Worm (Caenorhabditis elegans) whole organism, midembryonic: ENCODE data around the gene C13F10.7.

Experiments
- T22C8.4 ChIP-seq: fragments of 200-800 bp; sonication (Bioruptor generic); IDR thresholded peaks from 2 replicates; pipeline ENCODE4 v1.3.6; 2022; ENCODE audit warnings: missing genetic modification characterization, missing compliant biosample characterization
- cog-1 ChIP-seq: sonication (generic microtip); optimal IDR thresholded peaks from 2 replicates; lab custom pipeline; 2016; ENCODE audit warnings: missing genetic modification characterization, missing compliant biosample characterization
- flt-1 ChIP-seq: fragments of 200-800 bp; sonication (Bioruptor generic); IDR thresholded peaks from 2 replicates; pipeline ENCODE4 v1.3.6; 2022; ENCODE audit warnings: missing genetic modification characterization, missing compliant biosample characterization
- klf-2 ChIP-seq: fragments of 200-800 bp; sonication (Bioruptor generic); conservative IDR thresholded peaks from 2 replicates; pipeline ENCODE4 v1.3.6; 2022; ENCODE audit warnings: missing genetic modification reagents, missing genetic modification characterization, missing compliant biosample characterization
- med-1 ChIP-seq: sonication (generic microtip); optimal IDR thresholded peaks from 2 replicates; lab custom pipeline; 2017; ENCODE audit warnings: missing genetic modification characterization, mild to moderate bottlenecking, missing compliant biosample characterization, antibody characterized with exemption, missing genetic modification reagents; ENCODE audit not compliant: insufficient read depth
- ref-1 ChIP-seq: fragments of 200-800 bp; sonication (Bioruptor generic); conservative IDR thresholded peaks from 2 replicates; pipeline ENCODE4 v1.3.6; 2022; ENCODE audit warnings: missing genetic modification reagents, missing genetic modification characterization, missing compliant biosample characterization
- tab-1 ChIP-seq: fragments of 200-800 bp; sonication (Bioruptor generic); IDR thresholded peaks from 2 replicates; pipeline ENCODE4 v1.3.6; 2022; ENCODE audit warnings: missing genetic modification characterization, missing compliant biosample characterization
- ztf-23 ChIP-seq: fragments of 200-800 bp; sonication (Bioruptor generic); IDR thresholded peaks from 2 replicates; pipeline ENCODE4 v1.3.6; 2022; ENCODE audit warnings: missing genetic modification reagents, missing genetic modification characterization, missing compliant biosample characterization
- ztf-29 ChIP-seq: fragments of 200-800 bp; sonication (Bioruptor generic); IDR thresholded peaks from 2 replicates; pipeline ENCODE4 v1.3.6; 2022; ENCODE audit warnings: missing genetic modification reagents, missing genetic modification characterization, missing compliant biosample characterization

C13F10.7 gene

ce11 chrV:7218988-7219387, 4.1 kb downstream of the C13F10.7 start, which contains the start of gene C13F10.5:
C13F10.5 (minus strand) TSS chrV:7219088.
- no peak for TF ChIP-seq T22C8.4 (GFP tag; lab: Robert Waterston, UW)
- no peak for TF ChIP-seq med-1 (GFP tag; lab: Kevin White, UChicago)
- no peak for TF ChIP-seq ref-1 (GFP tag; lab: Robert Waterston, UW)
- TF ChIP-seq cog-1 (tag; lab: Kevin White, UChicago) = no peak
- no peak for TF ChIP-seq ztf-29 (GFP tag; lab: Robert Waterston, UW)
- TF ChIP-seq klf-2 (GFP tag; lab: Robert Waterston, UW) = no peak

ce11 chrV:7216016-7216415, 7.0 kb downstream of the C13F10.7 start:
- TF ChIP-seq flt-1 = no peak
- no peak for TF ChIP-seq T22C8.4 (GFP tag; lab: Robert Waterston, UW)
- no peak for TF ChIP-seq ztf-29 (GFP tag; lab: Robert Waterston, UW)
- TF ChIP-seq tab-1 (GFP tag; lab: Robert Waterston, UW) = no peak
- TF ChIP-seq med-1 (GFP tag; lab: Kevin White, UChicago) = no peak
- TF ChIP-seq klf-2 (GFP tag; lab: Robert Waterston, UW) = no peak
- TF ChIP-seq ref-1 (GFP tag; lab: Robert Waterston, UW) = no peak
- TF ChIP-seq cog-1 (tag; lab: Kevin White, UChicago) = no peak
- no peak for TF ChIP-seq ztf-23 (GFP tag; lab: Robert Waterston, UW)

- TF ChIP-seq med-1 (GFP tag; lab: Kevin White, UChicago) (no peak), flt-1 (no peak), T22C8.4 (GFP tag; lab: Robert Waterston, UW) (no peak), ztf-23 (GFP tag; lab: Robert Waterston, UW) (no peak), cog-1 (tag; lab: Kevin White, UChicago) (no peak), klf-2 (GFP tag; lab: Robert Waterston, UW) (no peak), ref-1 (GFP tag; lab: Robert Waterston, UW) (no peak), tab-1 (GFP tag; lab: Robert Waterston, UW) (no peak), ztf-29 (GFP tag; lab: Robert Waterston, UW) (no peak)
These were observed 8.2 kb downstream of the C13F10.7 start, which contains the start of gene soap-1 for ce11 chrV:7214802-7215201. soap-1 (minus strand) TSS chrV:7214902.

- TF ChIP-seq T22C8.4 (GFP tag; lab: Robert Waterston, UW) (no peak), tab-1 (GFP tag; lab: Robert Waterston, UW) (no peak), ref-1 (GFP tag; lab: Robert Waterston, UW) (no peak), ztf-23 (GFP tag; lab: Robert Waterston, UW) (no peak), cog-1 (tag; lab: Kevin White, UChicago) (no peak), med-1 (GFP tag; lab: Kevin White, UChicago) (no peak), ztf-29 (GFP tag; lab: Robert Waterston, UW) (no peak), klf-2 (GFP tag; lab: Robert Waterston, UW) (no peak), flt-1 (no peak)
These were observed 14.1 kb downstream of the C13F10.7 start for ce11 chrV:7209001-7209400.

ce11 chrV:7201353-7201752, 21.7 kb downstream of the C13F10.7 start:
- TF ChIP-seq tab-1 (GFP tag; lab: Robert Waterston, UW) (no peak), ref-1 (GFP tag; lab: Robert Waterston, UW) (no peak), ztf-29 (GFP tag; lab: Robert Waterston, UW) (no peak), flt-1 (no peak), T22C8.4 (GFP tag; lab: Robert Waterston, UW) (no peak), ztf-23 (GFP tag; lab: Robert Waterston, UW) (no peak), med-1 (GFP tag; lab: Kevin White, UChicago) (no peak)

ce11 chrV:7199932-7200331, 23.1 kb downstream of the C13F10.7 start, which contains the start of gene F09G2.1:
F09G2.1 (plus strand) TSS chrV:7200232.
- TF ChIP-seq flt-1 (no peak), klf-2 (GFP tag; lab: Robert Waterston, UW) (no peak), T22C8.4 (GFP tag; lab: Robert Waterston, UW) (no peak), ztf-29 (GFP tag; lab: Robert Waterston, UW) (no peak), cog-1 (tag; lab: Kevin White, UChicago) (no peak), med-1 (GFP tag; lab: Kevin White, UChicago) (no peak), ztf-23 (GFP tag; lab: Robert Waterston, UW) (no peak)

ce11 chrV:7199077-7199476, 24.0 kb downstream of the C13F10.7 start:
- TF ChIP-seq tab-1 (GFP tag; lab: Robert Waterston, UW) (no peak), klf-2 (GFP tag; lab: Robert Waterston, UW) (no peak), ref-1 (GFP tag; lab: Robert Waterston, UW) (no peak), med-1 (GFP tag; lab: Kevin White, UChicago) (no peak), ztf-23 (GFP tag; lab: Robert Waterston, UW) (no peak), flt-1 (no peak), ztf-29 (GFP tag; lab: Robert Waterston, UW) (no peak), T22C8.4 (GFP tag; lab: Robert Waterston, UW) (no peak), cog-1 (tag; lab: Kevin White, UChicago) (no peak)

- TF ChIP-seq ref-1 (GFP tag; lab: Robert Waterston, UW) (no peak), ztf-29 (GFP tag; lab: Robert Waterston, UW) (no peak), klf-2 (GFP tag; lab: Robert Waterston, UW) (no peak), T22C8.4 (GFP tag; lab: Robert Waterston, UW) (no peak), med-1 (GFP tag; lab: Kevin White, UChicago) (no peak), ztf-23 (GFP tag; lab: Robert Waterston, UW) (no peak), cog-1 (tag; lab: Kevin White, UChicago) (no peak), flt-1 (no peak), tab-1 (GFP tag; lab: Robert Waterston, UW) (no peak)
These were observed 24.6 kb downstream of the C13F10.7 start for ce11 chrV:7198403-7198802.

ce11 chrV:7197036-7197435, 26.0 kb downstream of the C13F10.7 start:
- no peak for TF ChIP-seq T22C8.4 (GFP tag; lab: Robert Waterston, UW)
- TF ChIP-seq ztf-29 (GFP tag; lab: Robert Waterston, UW) = no peak
- no peak for TF ChIP-seq ztf-23 (GFP tag; lab: Robert Waterston, UW)
- no peak for TF ChIP-seq cog-1 (tag; lab: Kevin White, UChicago)
- TF ChIP-seq med-1 (GFP tag; lab: Kevin White, UChicago) = no peak
- no peak for TF ChIP-seq tab-1 (GFP tag; lab: Robert Waterston, UW)
- no peak for TF ChIP-seq klf-2 (GFP tag; lab: Robert Waterston, UW)
- TF ChIP-seq ref-1 (GFP tag; lab: Robert Waterston, UW) = no peak
- no peak for TF ChIP-seq flt-1
